Worm (Caenorhabditis elegans) whole organism, midembryonic: Measurements from ENCODE around the gene ttll-5.

ENCODE experiments used
- T22C8.4 ChIP-seq: fragments of 200-800 bp; sonication (Bioruptor generic); IDR thresholded peaks from 2 replicates; pipeline ENCODE4 v1.3.6; 2022; ENCODE audit warnings: missing genetic modification characterization, missing compliant biosample characterization
- cog-1 ChIP-seq: sonication (generic microtip); optimal IDR thresholded peaks from 2 replicates; lab custom pipeline; 2016; ENCODE audit warnings: missing genetic modification characterization, missing compliant biosample characterization
- flt-1 ChIP-seq: fragments of 200-800 bp; sonication (Bioruptor generic); IDR thresholded peaks from 2 replicates; pipeline ENCODE4 v1.3.6; 2022; ENCODE audit warnings: missing genetic modification characterization, missing compliant biosample characterization
- klf-2 ChIP-seq: fragments of 200-800 bp; sonication (Bioruptor generic); conservative IDR thresholded peaks from 2 replicates; pipeline ENCODE4 v1.3.6; 2022; ENCODE audit warnings: missing genetic modification reagents, missing genetic modification characterization, missing compliant biosample characterization
- med-1 ChIP-seq: sonication (generic microtip); optimal IDR thresholded peaks from 2 replicates; lab custom pipeline; 2017; ENCODE audit warnings: missing genetic modification characterization, mild to moderate bottlenecking, missing compliant biosample characterization, antibody characterized with exemption, missing genetic modification reagents; ENCODE audit not compliant: insufficient read depth
- ref-1 ChIP-seq: fragments of 200-800 bp; sonication (Bioruptor generic); conservative IDR thresholded peaks from 2 replicates; pipeline ENCODE4 v1.3.6; 2022; ENCODE audit warnings: missing genetic modification reagents, missing genetic modification characterization, missing compliant biosample characterization
- tab-1 ChIP-seq: fragments of 200-800 bp; sonication (Bioruptor generic); IDR thresholded peaks from 2 replicates; pipeline ENCODE4 v1.3.6; 2022; ENCODE audit warnings: missing genetic modification characterization, missing compliant biosample characterization
- ztf-23 ChIP-seq: fragments of 200-800 bp; sonication (Bioruptor generic); IDR thresholded peaks from 2 replicates; pipeline ENCODE4 v1.3.6; 2022; ENCODE audit warnings: missing genetic modification reagents, missing genetic modification characterization, missing compliant biosample characterization
- ztf-29 ChIP-seq: fragments of 200-800 bp; sonication (Bioruptor generic); IDR thresholded peaks from 2 replicates; pipeline ENCODE4 v1.3.6; 2022; ENCODE audit warnings: missing genetic modification reagents, missing genetic modification characterization, missing compliant biosample characterization

Gene ttll-5

ce11 chrV:11554260-11554659, 45.4 kb downstream of the ttll-5 start, which contains the start of gene duo-1:
Gene duo-1 (plus strand): TSS chrV:11554630.
- TF ChIP-seq T22C8.4 (GFP tag; lab: Robert Waterston, UW), result no peak
- TF ChIP-seq ztf-29 (GFP tag; lab: Robert Waterston, UW), result no peak
- no peak for TF ChIP-seq cog-1 (tag; lab: Kevin White, UChicago)
- no peak for TF ChIP-seq flt-1 (GFP tag; lab: Robert Waterston, UW)
- TF ChIP-seq tab-1, result no peak
- no peak for TF ChIP-seq med-1
- no peak for TF ChIP-seq ref-1 (GFP tag; lab: Robert Waterston, UW)
- TF ChIP-seq ztf-23 (GFP tag; lab: Robert Waterston, UW), result no peak
- TF ChIP-seq klf-2 (GFP tag; lab: Robert Waterston, UW), result no peak
